Fruit fly (Drosophila melanogaster) whole organism, embryonic: ENCODE data around the gene Gss1.
A peak's percentile ranks its signal among the peaks of the same experiment; 100 is the strongest.

ENCODE experiments used
- Abd-B ChIP-seq: fragments of 200-800 bp; sonication (Bioruptor generic); optimal IDR thresholded peaks from 2 replicates; lab custom pipeline; 2018; ENCODE audit warnings: missing biosample characterization, mild to moderate bottlenecking, missing genetic modification characterization, moderate library complexity
- Ada2b ChIP-seq: fragments of 200-800 bp; sonication (Bioruptor generic); IDR thresholded peaks from 2 replicates; pipeline ENCODE4 v1.3.6; 2022; ENCODE audit warnings: missing biosample characterization, missing genetic modification characterization
- Bdp1 ChIP-seq: fragments of 200-800 bp; sonication (Bioruptor generic); optimal IDR thresholded peaks from 3 replicates; lab custom pipeline; 2016; ENCODE audit warnings: missing biosample characterization, missing genetic modification characterization
- CG10147 ChIP-seq: fragments of 200-800 bp; sonication (Bioruptor generic); optimal IDR thresholded peaks from 2 replicates; lab custom pipeline; 2019; ENCODE audit warnings: missing biosample characterization, mild to moderate bottlenecking, missing genetic modification characterization, moderate library complexity
- CG10267 ChIP-seq: fragments of 200-800 bp; sonication (Bioruptor generic); optimal IDR thresholded peaks from 2 replicates; lab custom pipeline; 2018; ENCODE audit warnings: missing biosample characterization, mild to moderate bottlenecking, missing genetic modification characterization, moderate library complexity
- CG10979 ChIP-seq: fragments of 200-800 bp; sonication (Bioruptor generic); optimal IDR thresholded peaks from 2 replicates; lab custom pipeline; 2018; ENCODE audit warnings: missing biosample characterization, mild to moderate bottlenecking, missing genetic modification characterization, moderate library complexity
- CG11398 ChIP-seq: fragments of 200-800 bp; sonication (Bioruptor generic); optimal IDR thresholded peaks from 2 replicates; lab custom pipeline; 2016; ENCODE audit warnings: missing biosample characterization, missing genetic modification characterization
- CG11456 ChIP-seq: fragments of 200-800 bp; sonication (Bioruptor generic); IDR thresholded peaks from 3 replicates; pipeline ENCODE4 v1.3.6; 2022; ENCODE audit warnings: missing biosample characterization, missing genetic modification characterization
- CG11504 ChIP-seq: fragments of 200-800 bp; sonication (Bioruptor generic); optimal IDR thresholded peaks from 3 replicates; lab custom pipeline; 2019; ENCODE audit warnings: missing biosample characterization, mild to moderate bottlenecking, missing genetic modification characterization, moderate library complexity
- CG13894 ChIP-seq: fragments of 200-800 bp; sonication (Bioruptor generic); optimal IDR thresholded peaks from 3 replicates; lab custom pipeline; 2018; ENCODE audit warnings: missing biosample characterization, mild to moderate bottlenecking, missing genetic modification characterization, moderate library complexity
- CG14014 ChIP-seq: fragments of 200-800 bp; sonication (Bioruptor generic); IDR thresholded peaks from 2 replicates; pipeline ENCODE4 v1.3.6; 2022; ENCODE audit warnings: missing biosample characterization, missing genetic modification characterization
- CG14441 ChIP-seq: fragments of 200-800 bp; sonication (Bioruptor generic); IDR thresholded peaks from 2 replicates; pipeline ENCODE4 v1.3.6; 2022; ENCODE audit warnings: missing biosample characterization, missing genetic modification characterization
- CG16815 ChIP-seq: fragments of 200-800 bp; sonication (Bioruptor generic); optimal IDR thresholded peaks from 3 replicates; lab custom pipeline; 2017; ENCODE audit warnings: missing biosample characterization, mild to moderate bottlenecking, missing genetic modification characterization
- CG2116 ChIP-seq: fragments of 200-800 bp; sonication (Bioruptor generic); optimal IDR thresholded peaks from 3 replicates; lab custom pipeline; 2018; ENCODE audit warnings: missing biosample characterization, mild to moderate bottlenecking, missing genetic modification characterization
- CG30431 ChIP-seq: fragments of 200-800 bp; sonication (Bioruptor generic); optimal IDR thresholded peaks from 2 replicates; lab custom pipeline; 2017; ENCODE audit warnings: missing biosample characterization, missing genetic modification characterization
- CG32532 ChIP-seq: fragments of 200-800 bp; sonication (Bioruptor generic); IDR thresholded peaks from 2 replicates; pipeline ENCODE4 v1.3.6; 2022; ENCODE audit warnings: missing biosample characterization, missing genetic modification characterization
- CG34422 ChIP-seq: fragments of 200-800 bp; sonication (Bioruptor generic); IDR thresholded peaks from 3 replicates; pipeline ENCODE4 v1.3.6; 2022; ENCODE audit warnings: missing biosample characterization, missing genetic modification characterization
- CG4360 ChIP-seq: fragments of 200-800 bp; sonication (Bioruptor generic); IDR thresholded peaks from 2 replicates; pipeline ENCODE4 v1.3.6; 2022; ENCODE audit warnings: missing biosample characterization, missing genetic modification characterization
- CG4404 ChIP-seq: fragments of 200-800 bp; sonication (Bioruptor generic); IDR thresholded peaks from 2 replicates; pipeline ENCODE4 v1.3.6; 2022; ENCODE audit warnings: missing biosample characterization, missing genetic modification characterization
- CG7271 ChIP-seq: fragments of 200-800 bp; sonication (Bioruptor generic); optimal IDR thresholded peaks from 2 replicates; lab custom pipeline; 2018; ENCODE audit warnings: missing biosample characterization, mild to moderate bottlenecking, missing genetic modification characterization, moderate library complexity
- CG8089 ChIP-seq: fragments of 200-800 bp; sonication (Bioruptor generic); optimal IDR thresholded peaks from 3 replicates; lab custom pipeline; 2016; ENCODE audit warnings: missing biosample characterization, missing genetic modification characterization
- CG8281 ChIP-seq: fragments of 200-800 bp; sonication (Bioruptor generic); optimal IDR thresholded peaks from 2 replicates; lab custom pipeline; 2018; ENCODE audit warnings: missing biosample characterization, mild to moderate bottlenecking, missing genetic modification characterization, moderate library complexity
- E2f1 ChIP-seq: fragments of 200-800 bp; sonication (Bioruptor generic); IDR thresholded peaks from 2 replicates; pipeline ENCODE4 v1.3.6; 2022; ENCODE audit warnings: missing biosample characterization, missing genetic modification characterization
- H2.0 ChIP-seq: fragments of 200-800 bp; sonication (Bioruptor generic); IDR thresholded peaks from 2 replicates; pipeline ENCODE4 v1.3.6; 2022; ENCODE audit warnings: missing biosample characterization, missing genetic modification characterization
- Hr78 ChIP-seq, 2 experiments: fragments of 200-800 bp in 1 of 2; fragments of >200 bp in 1 of 2; sonication (Bioruptor generic) in 1 of 2; optimal IDR thresholded peaks; 2 replicates each; lab custom pipeline; 2017 to 2019; ENCODE audit warnings: missing biosample characterization in 2 of 2, missing genetic modification characterization in 2 of 2, mild to moderate bottlenecking in 1 of 2, moderate library complexity in 1 of 2
- Mad ChIP-seq: fragments of 200-800 bp; sonication (Bioruptor generic); optimal IDR thresholded peaks from 2 replicates; lab custom pipeline; 2016; ENCODE audit warnings: missing biosample characterization, missing genetic modification characterization
- PHDP ChIP-seq: fragments of 200-800 bp; sonication (Bioruptor generic); optimal IDR thresholded peaks from 3 replicates; lab custom pipeline; 2018; ENCODE audit warnings: missing biosample characterization, mild to moderate bottlenecking, missing genetic modification characterization, moderate library complexity
- Pdp1 ChIP-seq, 2 experiments: fragments of 200-800 bp; sonication (Bioruptor generic); optimal IDR thresholded peaks; 3 replicates each; lab custom pipeline; 2016; ENCODE audit warnings: missing biosample characterization in 2 of 2, missing genetic modification characterization in 2 of 2, mild to moderate bottlenecking in 1 of 2, moderate library complexity in 1 of 2
- Sox102F ChIP-seq: fragments of 200-800 bp; sonication (Bioruptor generic); optimal IDR thresholded peaks from 2 replicates; lab custom pipeline; 2018; ENCODE audit warnings: missing biosample characterization, mild to moderate bottlenecking, missing genetic modification characterization, moderate library complexity
- Tbp ChIP-seq: fragments of >200 bp; optimal IDR thresholded peaks from 2 replicates; lab custom pipeline; 2018; ENCODE audit warnings: missing biosample characterization, missing genetic modification characterization
- ase ChIP-seq: fragments of 200-800 bp; sonication (Bioruptor generic); IDR thresholded peaks from 3 replicates; pipeline ENCODE4 v1.3.6; 2022; ENCODE audit warnings: missing biosample characterization, missing genetic modification characterization
- bbx ChIP-seq: fragments of 200-800 bp; sonication (Bioruptor generic); IDR thresholded peaks from 2 replicates; pipeline ENCODE4 v1.3.6; 2022; ENCODE audit warnings: missing biosample characterization, missing genetic modification characterization; ENCODE audit not compliant: partially characterized antibody
- caup ChIP-seq: fragments of 200-800 bp; sonication (Bioruptor generic); optimal IDR thresholded peaks from 3 replicates; lab custom pipeline; 2017; ENCODE audit warnings: missing biosample characterization, mild to moderate bottlenecking, missing genetic modification characterization, moderate library complexity; ENCODE audit not compliant: severe bottlenecking
- chn ChIP-seq: fragments of 200-800 bp; sonication (Bioruptor generic); optimal IDR thresholded peaks from 2 replicates; lab custom pipeline; 2016; ENCODE audit warnings: missing biosample characterization, missing genetic modification characterization
- dmrt11E ChIP-seq: fragments of 200-800 bp; sonication (Bioruptor generic); optimal IDR thresholded peaks from 3 replicates; lab custom pipeline; 2018; ENCODE audit warnings: missing biosample characterization, mild to moderate bottlenecking, missing genetic modification characterization, moderate library complexity
- fru ChIP-seq: fragments of >200 bp; optimal IDR thresholded peaks from 2 replicates; lab custom pipeline; 2017
- gsb-n ChIP-seq: fragments of 200-800 bp; sonication (Bioruptor generic); optimal IDR thresholded peaks from 3 replicates; lab custom pipeline; 2018; ENCODE audit warnings: missing biosample characterization, mild to moderate bottlenecking, missing genetic modification characterization
- gt ChIP-seq: fragments of 200-800 bp; sonication (Bioruptor generic); IDR thresholded peaks from 2 replicates; pipeline ENCODE4 v1.3.6; 2022; ENCODE audit warnings: missing biosample characterization, missing genetic modification characterization
- jumu ChIP-seq: fragments of 200-800 bp; sonication (Bioruptor generic); optimal IDR thresholded peaks from 3 replicates; lab custom pipeline; 2016; ENCODE audit warnings: missing biosample characterization, missing genetic modification characterization
- lbe ChIP-seq: fragments of 200-800 bp; sonication (Bioruptor generic); optimal IDR thresholded peaks from 2 replicates; lab custom pipeline; 2016; ENCODE audit warnings: missing biosample characterization, mild to moderate bottlenecking, missing genetic modification characterization
- nerfin-2 ChIP-seq: fragments of 200-800 bp; sonication (Bioruptor generic); IDR thresholded peaks from 2 replicates; pipeline ENCODE4 v1.3.6; 2022; ENCODE audit warnings: missing biosample characterization, missing genetic modification characterization; ENCODE audit not compliant: partially characterized antibody
- nmo ChIP-seq: fragments of 200-800 bp; sonication (Bioruptor generic); optimal IDR thresholded peaks from 2 replicates; lab custom pipeline; 2018; ENCODE audit warnings: missing biosample characterization, mild to moderate bottlenecking, missing genetic modification characterization, moderate library complexity
- p53 ChIP-seq: fragments of 200-800 bp; sonication (Bioruptor generic); optimal IDR thresholded peaks from 2 replicates; lab custom pipeline; 2016; ENCODE audit warnings: missing biosample characterization, missing genetic modification characterization
- pb ChIP-seq: fragments of 200-800 bp; sonication (Bioruptor generic); optimal IDR thresholded peaks from 3 replicates; lab custom pipeline; 2016; ENCODE audit warnings: missing biosample characterization, missing genetic modification characterization
- pho ChIP-seq: fragments of 200-800 bp; sonication (Bioruptor generic); optimal IDR thresholded peaks from 2 replicates; lab custom pipeline; 2016; ENCODE audit warnings: missing biosample characterization, missing genetic modification characterization
- rib ChIP-seq: fragments of 200-800 bp; sonication (Bioruptor generic); IDR thresholded peaks from 2 replicates; pipeline ENCODE4 v1.3.6; 2022; ENCODE audit warnings: missing biosample characterization, missing genetic modification characterization
- sim ChIP-seq: fragments of 200-800 bp; sonication (Bioruptor generic); IDR thresholded peaks from 2 replicates; pipeline ENCODE4 v1.3.6; 2022; ENCODE audit warnings: missing biosample characterization, missing genetic modification characterization
- stwl ChIP-seq: fragments of 200-800 bp; sonication (Bioruptor generic); optimal IDR thresholded peaks from 3 replicates; lab custom pipeline; 2018; ENCODE audit warnings: missing biosample characterization, mild to moderate bottlenecking, missing genetic modification characterization, moderate library complexity
- tio ChIP-seq: fragments of 200-800 bp; sonication (Bioruptor generic); optimal IDR thresholded peaks from 2 replicates; lab custom pipeline; 2017; ENCODE audit warnings: missing biosample characterization, missing genetic modification characterization, inconsistent platforms
- trh ChIP-seq: fragments of 200-800 bp; sonication (Bioruptor generic); optimal IDR thresholded peaks from 2 replicates; lab custom pipeline; 2016; ENCODE audit warnings: missing biosample characterization, missing genetic modification characterization
- usp ChIP-seq: fragments of >200 bp; optimal IDR thresholded peaks from 2 replicates; lab custom pipeline; 2017; ENCODE audit warnings: missing biosample characterization, missing genetic modification characterization
- vfl ChIP-seq: fragments of 200-800 bp; sonication (Bioruptor generic); optimal IDR thresholded peaks from 2 replicates; lab custom pipeline; 2016; ENCODE audit warnings: missing biosample characterization, missing genetic modification characterization

Gss1 gene

DNA sequence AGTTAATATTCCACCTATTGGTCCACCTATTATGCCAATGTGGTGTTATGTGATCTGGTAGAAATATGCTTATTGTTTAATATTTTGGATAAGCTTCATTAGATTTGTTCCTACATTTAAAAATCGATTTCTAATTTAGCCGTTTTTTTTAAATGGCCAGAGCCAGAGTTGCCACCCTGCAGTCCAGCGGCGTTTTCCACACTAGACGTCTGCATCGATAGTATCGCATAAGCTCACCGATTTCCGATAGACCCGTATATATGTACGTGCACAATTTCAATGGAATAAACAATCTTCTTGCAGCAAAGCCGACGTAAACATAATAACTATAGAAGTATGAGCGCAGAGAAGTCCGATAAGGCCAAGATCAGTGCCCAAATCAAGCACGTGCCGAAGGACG lies 47.4 kb upstream of the Gss1 start, which contains the start of gene Taf9 (continued):
- TF ChIP-seq nerfin-2 (GFP tag; lab: Robert Waterston, UW) (peak; percentile 84), CG10979 (tag; lab: Kevin White, UChicago) (no peak), ase (GFP tag; lab: Robert Waterston, UW) (no peak), CG34422 (GFP tag; lab: Robert Waterston, UW) (0 out of 3 replicates have a peak, but pooled peaks have one; percentile 50), CG14014 (GFP tag; lab: Robert Waterston, UW) (no peak), E2f1 (GFP tag; lab: Robert Waterston, UW) (no peak), Hr78 (GFP tag; optimal IDR thresholded peaks at IDR 0.05; lab: Kevin White, UChicago) (no peak), CG14441 (GFP tag; lab: Robert Waterston, UW) (no peak), CG11456 (GFP tag; lab: Robert Waterston, UW) (no peak), p53 (GFP tag; lab: Kevin White, UChicago) (no peak), CG11398 (no peak), chn (GFP tag; lab: Kevin White, UChicago) (no peak), CG4404 (GFP tag; lab: Robert Waterston, UW) (no peak), Tbp (GFP tag; lab: Kevin White, UChicago) (no peak), Abd-B (GFP tag; lab: Kevin White, UChicago) (no peak), pho (GFP tag; lab: Kevin White, UChicago) (no peak), usp (GFP tag; lab: Kevin White, UChicago) (no peak), lbe (no peak), CG4360 (GFP tag; lab: Robert Waterston, UW) (no peak), sim (GFP tag; lab: Robert Waterston, UW) (no peak), dmrt11E (tag; lab: Kevin White, UChicago) (no peak), caup (GFP tag; lab: Kevin White, UChicago) (no peak), Mad (GFP tag; lab: Kevin White, UChicago) (no peak), trh (no peak), H2.0 (GFP tag; lab: Robert Waterston, UW) (no peak), CG13894 (tag; lab: Kevin White, UChicago) (no peak), CG16815 (GFP tag; lab: Kevin White, UChicago) (no peak), CG8089 (GFP tag; lab: Kevin White, UChicago) (no peak), CG2116 (peak; percentile 42), Bdp1 (GFP tag; lab: Kevin White, UChicago) (no peak), gsb-n (tag; lab: Kevin White, UChicago) (no peak), pb (GFP tag; lab: Kevin White, UChicago) (no peak), Sox102F (GFP tag; lab: Kevin White, UChicago) (no peak), jumu (GFP tag; lab: Kevin White, UChicago) (no peak), stwl (tag; lab: Kevin White, UChicago) (peak; percentile 49), nmo (peak; percentile 47), CG7271 (tag; lab: Kevin White, UChicago) (no peak), fru (lab: Kevin White, UChicago) (no peak), CG10267 (tag; lab: Kevin White, UChicago) (peak; percentile 87), CG10147 (GFP tag; lab: Kevin White, UChicago) (no peak), bbx (GFP tag; lab: Robert Waterston, UW) (peak; percentile 91), vfl (GFP tag; lab: Kevin White, UChicago) (no peak), CG32532 (GFP tag; lab: Robert Waterston, UW) (no peak), rib (GFP tag; lab: Robert Waterston, UW) (no peak), Ada2b (GFP tag; lab: Robert Waterston, UW) (no peak), CG8281 (tag; lab: Kevin White, UChicago) (no peak), gt (GFP tag; lab: Robert Waterston, UW) (no peak), CG11504 (tag; lab: Kevin White, UChicago) (no peak), tio (GFP tag; lab: Kevin White, UChicago) (no peak), PHDP (tag; lab: Kevin White, UChicago) (no peak), CG30431 (no peak), Pdp1 (GFP tag; optimal IDR thresholded peaks at IDR 0.05; lab: Kevin White, UChicago) (peak in 1 of 2 experiments; percentile 20)
